Worm (Caenorhabditis elegans) whole organism, young adult: ENCODE data around the gene Y57G11C.28.
A peak's percentile ranks its signal among the peaks of the same experiment; 100 is the strongest.

Experiments
- B0019.2 ChIP-seq: fragments of 200-800 bp; sonication (Bioruptor generic); conservative IDR thresholded peaks from 2 replicates; pipeline ENCODE4 v1.3.6; 2022; ENCODE audit warnings: missing genetic modification reagents, missing genetic modification characterization, missing compliant biosample characterization
- B0035.1 ChIP-seq: sonication (generic microtip); optimal IDR thresholded peaks from 2 replicates; lab custom pipeline; 2016; ENCODE audit warnings: missing genetic modification characterization, mild to moderate bottlenecking, missing compliant biosample characterization, missing genotype, missing genetic modification reagents
- B0336.3 ChIP-seq: fragments of 200-800 bp; sonication (Bioruptor generic); IDR thresholded peaks from 2 replicates; pipeline ENCODE4 v1.3.6; 2022; ENCODE audit warnings: missing genetic modification characterization, missing compliant biosample characterization
- C06A6.2 ChIP-seq: fragments of 200-800 bp; sonication (Bioruptor generic); conservative IDR thresholded peaks from 2 replicates; pipeline ENCODE4 v1.3.6; 2022; ENCODE audit warnings: missing genetic modification characterization, missing compliant biosample characterization
- C17E4.6 ChIP-seq: fragments of 200-800 bp; sonication (Bioruptor generic); IDR thresholded peaks from 2 replicates; pipeline ENCODE4 v1.3.6; 2022; ENCODE audit warnings: missing genetic modification reagents, missing genetic modification characterization, missing compliant biosample characterization
- F10E7.11 ChIP-seq: sonication (generic microtip); optimal IDR thresholded peaks from 2 replicates; lab custom pipeline; 2017; ENCODE audit warnings: mild to moderate bottlenecking, missing genetic modification characterization, moderate library complexity, missing compliant biosample characterization
- F23B12.7 ChIP-seq: sonication (generic microtip); optimal IDR thresholded peaks from 2 replicates; lab custom pipeline; 2017; ENCODE audit warnings: missing genetic modification characterization, mild to moderate bottlenecking, missing compliant biosample characterization, antibody characterized with exemption, moderate library complexity; ENCODE audit not compliant: insufficient read depth
- F39B2.1 ChIP-seq: fragments of 200-800 bp; sonication (Bioruptor generic); IDR thresholded peaks from 2 replicates; pipeline ENCODE4 v1.3.6; 2022; ENCODE audit warnings: missing genetic modification reagents, missing genetic modification characterization, missing compliant biosample characterization
- F52B5.7 ChIP-seq: sonication (generic microtip); optimal IDR thresholded peaks from 2 replicates; lab custom pipeline; 2016; ENCODE audit warnings: mild to moderate bottlenecking, missing genetic modification characterization, missing compliant biosample characterization
- F55B11.4 ChIP-seq: sonication (generic microtip); optimal IDR thresholded peaks from 2 replicates; lab custom pipeline; 2016; ENCODE audit warnings: missing compliant biosample characterization, missing genetic modification characterization, borderline replicate concordance; ENCODE audit not compliant: insufficient read depth
- T07F8.4 ChIP-seq: sonication (generic microtip); optimal IDR thresholded peaks from 2 replicates; lab custom pipeline; 2016; ENCODE audit warnings: mild to moderate bottlenecking, missing genetic modification characterization, moderate library complexity, missing compliant biosample characterization
- Y53G8AR.9 ChIP-seq: fragments of 200-800 bp; sonication (Bioruptor generic); conservative IDR thresholded peaks from 2 replicates; pipeline ENCODE4 v1.3.6; 2022; ENCODE audit warnings: missing genetic modification reagents, missing genetic modification characterization, missing compliant biosample characterization
- Y67H2A.10 ChIP-seq: fragments of 200-800 bp; sonication (Bioruptor generic); conservative IDR thresholded peaks from 2 replicates; pipeline ENCODE4 v1.3.6; 2022; ENCODE audit warnings: missing genetic modification reagents, missing genetic modification characterization, missing compliant biosample characterization
- Y79H2A.3 ChIP-seq: fragments of 200-800 bp; sonication (Bioruptor generic); conservative IDR thresholded peaks from 2 replicates; pipeline ENCODE4 v1.3.6; 2022; ENCODE audit warnings: missing genetic modification reagents, missing genetic modification characterization, missing compliant biosample characterization
- aptf-3 ChIP-seq: fragments of 200-800 bp; sonication (Bioruptor generic); IDR thresholded peaks from 2 replicates; pipeline ENCODE4 v1.3.6; 2022; ENCODE audit warnings: missing genetic modification characterization, missing compliant biosample characterization
- atf-7 ChIP-seq: sonication (generic microtip); optimal IDR thresholded peaks from 2 replicates; lab custom pipeline; 2017; ENCODE audit warnings: mild to moderate bottlenecking, missing genetic modification characterization, missing compliant biosample characterization
- attf-3 ChIP-seq: fragments of 200-800 bp; sonication (Bioruptor generic); conservative IDR thresholded peaks from 2 replicates; pipeline ENCODE4 v1.3.6; 2022; ENCODE audit warnings: missing genetic modification reagents, missing genetic modification characterization, missing compliant biosample characterization
- attf-5 ChIP-seq: fragments of 200-800 bp; sonication (Bioruptor generic); optimal IDR thresholded peaks from 2 replicates; lab custom pipeline; 2018; ENCODE audit warnings: mild to moderate bottlenecking, missing genetic modification characterization, missing compliant biosample characterization
- ccch-3 ChIP-seq: fragments of 200-800 bp; sonication (Bioruptor generic); optimal IDR thresholded peaks from 2 replicates; lab custom pipeline; 2018; ENCODE audit warnings: mild to moderate bottlenecking, missing genetic modification characterization, missing compliant biosample characterization
- cebp-2 ChIP-seq: fragments of 200-800 bp; sonication (Bioruptor generic); IDR thresholded peaks from 2 replicates; pipeline ENCODE4 v1.3.6; 2022; ENCODE audit warnings: missing genetic modification characterization, missing compliant biosample characterization
- ceh-40 ChIP-seq: fragments of 200-800 bp; sonication (Bioruptor generic); IDR thresholded peaks from 2 replicates; pipeline ENCODE4 v1.3.6; 2022; ENCODE audit warnings: missing genetic modification characterization, missing compliant biosample characterization
- ceh-58 ChIP-seq: fragments of 200-800 bp; sonication (Bioruptor generic); IDR thresholded peaks from 2 replicates; pipeline ENCODE4 v1.3.6; 2022; ENCODE audit warnings: missing genetic modification characterization, missing compliant biosample characterization
- chd-7 ChIP-seq: sonication (generic microtip); optimal IDR thresholded peaks from 2 replicates; lab custom pipeline; 2016; ENCODE audit warnings: mild to moderate bottlenecking, missing genetic modification characterization, moderate library complexity, missing compliant biosample characterization
- die-1 ChIP-seq: sonication (generic microtip); optimal IDR thresholded peaks from 2 replicates; lab custom pipeline; 2016; ENCODE audit warnings: missing genotype, mild to moderate bottlenecking, missing genetic modification characterization, missing compliant biosample characterization
- dpff-1 ChIP-seq: sonication (generic microtip); optimal IDR thresholded peaks from 2 replicates; lab custom pipeline; 2017; ENCODE audit warnings: mild to moderate bottlenecking, missing genetic modification characterization, missing compliant biosample characterization
- dpl-1 ChIP-seq: fragments of 150-350 bp; optimal IDR thresholded peaks from 2 replicates; lab custom pipeline; 2014; ENCODE audit warnings: missing biosample characterization, missing genetic modification reagents, missing genetic modification characterization
- efl-1 ChIP-seq: fragments of 150-350 bp; optimal IDR thresholded peaks from 2 replicates; lab custom pipeline; 2014; ENCODE audit warnings: missing biosample characterization, missing genetic modification reagents, missing genetic modification characterization
- ets-4 ChIP-seq: fragments of 200-800 bp; sonication (Bioruptor generic); optimal IDR thresholded peaks from 2 replicates; lab custom pipeline; 2018; ENCODE audit warnings: mild to moderate bottlenecking, missing genetic modification characterization, missing compliant biosample characterization
- gei-17 ChIP-seq: fragments of 200-800 bp; sonication (Bioruptor generic); optimal IDR thresholded peaks from 2 replicates; lab custom pipeline; 2018; ENCODE audit warnings: mild to moderate bottlenecking, missing genetic modification characterization, missing compliant biosample characterization
- hlh-12 ChIP-seq: sonication (generic microtip); optimal IDR thresholded peaks from 2 replicates; lab custom pipeline; 2016; ENCODE audit warnings: missing genetic modification characterization, missing compliant biosample characterization
- hmg-1.2 ChIP-seq: fragments of 200-800 bp; sonication (Bioruptor generic); IDR thresholded peaks from 2 replicates; pipeline ENCODE4 v1.3.6; 2022; ENCODE audit warnings: missing genetic modification reagents, missing genetic modification characterization, missing compliant biosample characterization
- lin-35 ChIP-seq, 3 experiments: fragments of 150-350 bp in 2 of 3; sonication (generic microtip) in 1 of 3; optimal IDR thresholded peaks; 2 replicates each; lab custom pipeline; 2014 to 2018; ENCODE audit warnings: missing biosample characterization in 3 of 3, missing genetic modification characterization in 3 of 3, missing genetic modification reagents in 3 of 3
- lir-1 ChIP-seq: fragments of 200-800 bp; sonication (Bioruptor generic); conservative IDR thresholded peaks from 2 replicates; pipeline ENCODE4 v1.3.6; 2022; ENCODE audit warnings: missing genetic modification reagents, missing genetic modification characterization, missing compliant biosample characterization
- madf-3 ChIP-seq: fragments of 200-800 bp; sonication (Bioruptor generic); IDR thresholded peaks from 2 replicates; pipeline ENCODE4 v1.3.6; 2022; ENCODE audit warnings: missing genetic modification reagents, missing genetic modification characterization, missing compliant biosample characterization
- mes-4 ChIP-seq: sonication (generic microtip); optimal IDR thresholded peaks from 2 replicates; lab custom pipeline; 2016; ENCODE audit warnings: missing genotype, missing genetic modification characterization, missing compliant biosample characterization
- nfya-1 ChIP-seq: sonication (generic microtip); optimal IDR thresholded peaks from 2 replicates; lab custom pipeline; 2017; ENCODE audit warnings: antibody characterized with exemption, missing compliant biosample characterization, missing genetic modification characterization, borderline replicate concordance; ENCODE audit not compliant: insufficient read depth
- nfya-2 ChIP-seq: fragments of 200-800 bp; sonication (Bioruptor generic); IDR thresholded peaks from 2 replicates; pipeline ENCODE4 v1.3.6; 2022; ENCODE audit warnings: missing genetic modification reagents, missing genetic modification characterization, missing compliant biosample characterization
- nhr-27 ChIP-seq: fragments of 200-800 bp; sonication (Bioruptor generic); optimal IDR thresholded peaks from 2 replicates; lab custom pipeline; 2018; ENCODE audit warnings: mild to moderate bottlenecking, missing genetic modification characterization, moderate library complexity, missing compliant biosample characterization
- rcor-1 ChIP-seq: fragments of 200-800 bp; sonication (Bioruptor generic); IDR thresholded peaks from 2 replicates; pipeline ENCODE4 v1.3.6; 2022; ENCODE audit warnings: missing genetic modification reagents, missing genetic modification characterization, missing compliant biosample characterization
- rec-8 ChIP-seq, 2 experiments: sonication (generic microtip); optimal IDR thresholded peaks; 2 replicates each; lab custom pipeline; 2016; ENCODE audit warnings: mild to moderate bottlenecking in 2 of 2, missing genetic modification characterization in 2 of 2, missing genetic modification reagents in 2 of 2, missing genotype in 2 of 2, missing biosample characterization in 1 of 2, missing compliant biosample characterization in 1 of 2, moderate library complexity in 1 of 2
- repo-1 ChIP-seq: sonication (generic microtip); optimal IDR thresholded peaks from 2 replicates; lab custom pipeline; 2017; ENCODE audit warnings: mild to moderate bottlenecking, missing genetic modification characterization, missing compliant biosample characterization
- rpc-1 ChIP-seq, 2 experiments: fragments of 150-350 bp in 1 of 2; sonication (generic microtip) in 1 of 2; optimal IDR thresholded peaks; 2 replicates each; lab custom pipeline; 2014 to 2018; ENCODE audit warnings: missing biosample characterization in 1 of 2, missing genetic modification characterization in 1 of 2, missing genetic modification reagents in 1 of 2, missing genotype in 1 of 2
- snpc-3.4 ChIP-seq: sonication (generic microtip); optimal IDR thresholded peaks from 2 replicates; lab custom pipeline; 2017; ENCODE audit warnings: missing genetic modification characterization, mild to moderate bottlenecking, missing compliant biosample characterization, antibody characterized with exemption, moderate library complexity, missing genotype, missing genetic modification reagents
- tlf-1 ChIP-seq: fragments of 200-800 bp; sonication (Bioruptor generic); optimal IDR thresholded peaks from 2 replicates; lab custom pipeline; 2018; ENCODE audit warnings: mild to moderate bottlenecking, missing genetic modification characterization, missing compliant biosample characterization
- zim-3 ChIP-seq: sonication (generic microtip); optimal IDR thresholded peaks from 2 replicates; lab custom pipeline; 2017; ENCODE audit warnings: mild to moderate bottlenecking, missing genetic modification characterization, moderate library complexity, missing compliant biosample characterization
- ztf-22 ChIP-seq: fragments of 200-800 bp; sonication (Bioruptor generic); optimal IDR thresholded peaks from 2 replicates; lab custom pipeline; 2018; ENCODE audit warnings: mild to moderate bottlenecking, missing genetic modification characterization, moderate library complexity, missing compliant biosample characterization
- ztf-28 ChIP-seq: fragments of 200-800 bp; sonication (Bioruptor generic); IDR thresholded peaks from 2 replicates; pipeline ENCODE4 v1.3.6; 2022; ENCODE audit warnings: missing genetic modification reagents, missing genetic modification characterization, missing compliant biosample characterization

Y57G11C.28 gene

ce11 chrIV:14888889-14889664 is 40.4 kb upstream of the Y57G11C.28 start (continued):
- TF ChIP-seq Y53G8AR.9 = no peak
- no peak for TF ChIP-seq madf-3 (GFP tag; lab: Robert Waterston, UW)
- TF ChIP-seq ccch-3 (GFP tag; lab: Kevin White, UChicago) = no peak
- TF ChIP-seq nfya-1 (tag; lab: Kevin White, UChicago) = no peak
- no peak for TF ChIP-seq dpl-1 (GFP tag; lab: Kevin White, UChicago)
- TF ChIP-seq Y79H2A.3 (GFP tag; lab: Robert Waterston, UW) = no peak
- TF ChIP-seq B0336.3 (GFP tag; lab: Robert Waterston, UW) = 0 out of 2 replicates have a peak, but pooled peaks have one; percentile 23
- no peak for TF ChIP-seq C06A6.2 (GFP tag; lab: Robert Waterston, UW)
- peak in 1 of 3 experiments; percentile 35 for TF ChIP-seq lin-35 (GFP tag; optimal IDR thresholded peaks at IDR 0.05; lab: Kevin White, UChicago)
- TF ChIP-seq aptf-3 = no peak
- no peak for TF ChIP-seq dpff-1 (tag; lab: Kevin White, UChicago)
- no peak for TF ChIP-seq nfya-2
- no peak for TF ChIP-seq zim-3 (tag; lab: Kevin White, UChicago)
- TF ChIP-seq ztf-22 (GFP tag; lab: Kevin White, UChicago) = no peak
- TF ChIP-seq F39B2.1 (GFP tag; lab: Robert Waterston, UW) = no peak
- TF ChIP-seq lir-1 (GFP tag; lab: Robert Waterston, UW) = no peak
- TF ChIP-seq C17E4.6 (GFP tag; lab: Robert Waterston, UW) = no peak
- no peak for TF ChIP-seq atf-7
- TF ChIP-seq B0019.2 (GFP tag; lab: Robert Waterston, UW) = 0 out of 2 replicates have a peak, but pooled peaks have one; percentile 9
- TF ChIP-seq F52B5.7 (tag; lab: Kevin White, UChicago) = no peak
- no peak for TF ChIP-seq nhr-27 (tag; lab: Kevin White, UChicago)
- peak; percentile 53 for TF ChIP-seq rpc-1 (optimal IDR thresholded peaks at IDR 0.05; lab: Kevin White, UChicago)
- peak; percentile 75 for TF ChIP-seq rpc-1 (tag; optimal IDR thresholded peaks at IDR 0.05; lab: Kevin White, UChicago)
- TF ChIP-seq F55B11.4 (tag; lab: Kevin White, UChicago) = no peak
- TF ChIP-seq snpc-3.4 (tag; lab: Kevin White, UChicago) = peak; percentile 62
- TF ChIP-seq tlf-1 (GFP tag; lab: Kevin White, UChicago) = no peak
- no peak for TF ChIP-seq gei-17 (GFP tag; lab: Kevin White, UChicago)
- no peak for TF ChIP-seq cebp-2 (GFP tag; lab: Robert Waterston, UW)
- TF ChIP-seq B0035.1 (tag; lab: Kevin White, UChicago) = no peak
- TF ChIP-seq attf-5 = peak; percentile 26
- TF ChIP-seq chd-7 (tag; lab: Kevin White, UChicago) = no peak
- TF ChIP-seq efl-1 (GFP tag; lab: Kevin White, UChicago) = no peak
- TF ChIP-seq ets-4 = no peak
- TF ChIP-seq rcor-1 (GFP tag; lab: Robert Waterston, UW) = no peak
- no peak for TF ChIP-seq ceh-58
- peak; percentile 62; the same call in 1 of the 2 replicates for TF ChIP-seq ztf-28 (GFP tag; lab: Robert Waterston, UW)
- TF ChIP-seq T07F8.4 (tag; lab: Kevin White, UChicago) = no peak
- TF ChIP-seq mes-4 = no peak
- no peak for TF ChIP-seq F23B12.7 (tag; lab: Kevin White, UChicago)
- no peak for TF ChIP-seq Y67H2A.10 (GFP tag; lab: Robert Waterston, UW)
- TF ChIP-seq F10E7.11 (tag; lab: Kevin White, UChicago) = no peak
- no peak for TF ChIP-seq ceh-40 (GFP tag; lab: Robert Waterston, UW)
- no peak for TF ChIP-seq hlh-12
- peak; percentile 30 for TF ChIP-seq die-1
- no peak for TF ChIP-seq repo-1 (tag; lab: Kevin White, UChicago)
- TF ChIP-seq rec-8 (tag; optimal IDR thresholded peaks at IDR 0.05; lab: Kevin White, UChicago) = peak in 1 of 2 experiments; percentile 4
- TF ChIP-seq attf-3 (GFP tag; lab: Robert Waterston, UW) = no peak
- peak; percentile 36 for TF ChIP-seq hmg-1.2
